Worm (Caenorhabditis elegans): ENCODE results near the gene C25F9.16.

The C25F9.16 gene

ce11 chrV:19428097-19428496, 6.1 kb upstream of the C25F9.16 start:
- TF ChIP-seq unc-62 (GFP tag; optimal IDR thresholded peaks at IDR 0.05): no peak

DNA sequence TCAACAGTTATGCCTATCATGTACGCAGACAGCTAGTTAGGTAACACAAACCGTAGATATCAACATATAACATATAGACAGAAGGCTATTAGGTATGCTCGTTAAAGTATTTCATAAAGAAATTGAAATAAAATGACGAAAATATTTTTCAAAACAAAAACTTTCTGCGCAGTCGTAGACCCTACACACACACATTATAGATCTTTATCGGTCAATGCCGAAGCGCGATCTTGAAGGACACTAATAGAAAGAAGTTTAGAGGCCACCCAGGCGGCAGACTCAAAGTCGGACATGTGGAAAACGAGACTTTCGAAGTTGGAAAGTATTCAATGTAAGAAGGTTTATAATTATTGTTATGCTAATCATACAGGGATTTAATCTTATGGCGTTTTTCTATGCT, 5.3 kb upstream of the C25F9.16 start:
- no peak for TF ChIP-seq unc-62 (GFP tag; optimal IDR thresholded peaks at IDR 0.05)

- TF ChIP-seq unc-62 (GFP tag; optimal IDR thresholded peaks at IDR 0.05): no peak
Measured at ce11 chrV:19429605-19430004, 4.6 kb upstream of the C25F9.16 start.

DNA sequence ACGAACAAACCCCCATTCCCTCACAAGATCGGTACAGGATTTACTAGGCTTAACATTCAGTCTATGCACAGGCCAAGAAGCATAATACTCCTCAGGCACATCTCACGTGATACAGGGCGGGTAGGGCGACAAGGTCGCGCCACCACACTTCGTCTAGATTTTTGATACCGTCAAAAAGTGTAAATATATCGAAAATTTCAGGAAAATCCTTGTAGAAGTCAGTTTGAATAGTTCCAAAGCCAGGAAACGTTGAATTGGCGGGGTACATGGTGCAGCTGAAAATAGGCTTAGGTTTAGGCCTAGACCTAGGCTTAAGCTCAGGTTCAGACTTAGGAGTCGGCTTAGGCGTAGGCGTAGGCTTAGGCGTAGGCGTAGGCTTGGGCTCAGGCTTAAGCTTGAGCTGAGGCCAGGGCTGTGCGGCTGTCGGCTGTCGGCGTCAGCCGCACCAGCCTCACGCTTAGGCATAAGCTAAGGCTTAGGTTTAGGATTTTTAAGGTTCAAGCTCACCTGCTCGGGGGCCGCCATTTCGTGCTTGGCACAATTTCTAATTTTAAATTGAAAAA, 3.8 kb upstream of the C25F9.16 start:
- TF ChIP-seq unc-62 (GFP tag; optimal IDR thresholded peaks at IDR 0.05): no peak

DNA sequence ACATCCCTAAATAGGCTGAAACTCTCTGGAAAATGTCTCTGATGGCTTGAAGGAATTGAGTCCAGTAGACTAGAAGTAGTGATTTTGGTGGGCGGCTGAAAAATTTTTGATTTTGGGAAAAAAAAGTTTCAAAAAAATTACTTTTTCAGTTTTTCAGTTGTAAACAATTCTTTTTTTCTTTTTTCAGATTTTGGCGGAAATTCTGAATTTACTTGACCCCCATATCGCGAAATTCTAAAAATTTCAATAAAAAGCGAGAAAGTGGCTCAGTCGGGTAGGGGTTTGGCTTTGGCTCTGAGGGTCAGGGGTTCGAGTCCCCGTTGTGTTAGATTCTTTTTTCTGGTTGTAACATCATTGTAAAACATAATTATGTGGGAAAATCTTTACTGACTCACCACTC, 3.2 kb upstream of the C25F9.16 start, which contains the start of gene srw-85:
TSS of gene srw-85 (minus strand) at position 101 of the 400 bp plus-strand sequence.
- TF ChIP-seq unc-62 (GFP tag; optimal IDR thresholded peaks at IDR 0.05): no peak

ce11 chrV:19432030-19432429, 2.2 kb upstream of the C25F9.16 start:
- TF ChIP-seq unc-62 (GFP tag; optimal IDR thresholded peaks at IDR 0.05): no peak

DNA sequence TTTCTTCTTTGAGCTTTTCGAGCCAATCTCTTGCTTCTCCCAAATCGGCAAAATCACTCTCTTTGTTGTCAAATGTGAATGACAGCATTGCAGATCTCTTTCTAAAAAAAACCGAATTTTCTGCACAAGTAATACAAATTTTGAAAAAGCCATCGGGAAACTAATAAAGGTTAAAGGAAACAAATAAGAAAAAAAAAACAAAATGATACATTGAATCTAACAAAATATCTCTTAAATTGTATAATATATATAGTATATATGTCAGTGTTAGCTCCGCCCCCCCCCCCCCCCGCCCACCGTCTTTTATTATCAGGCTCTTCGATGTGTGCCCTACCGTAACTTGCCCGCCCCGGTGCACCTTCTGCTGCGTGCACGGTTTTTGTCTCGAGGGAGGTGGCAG, 1.2 kb upstream of the C25F9.16 start, which contains the start of gene C25F9.11:
TSS of gene C25F9.11 (minus strand) at position 101 of the 400 bp plus-strand sequence.
- TF ChIP-seq unc-62 (GFP tag; optimal IDR thresholded peaks at IDR 0.05): no peak

ce11 chrV:19436307-19436706, 2.1 kb downstream of the C25F9.16 start, which contains the start of gene C25F9.14:
TSS of gene C25F9.14 (plus strand) at chrV:19436484.
- TF ChIP-seq unc-62 (GFP tag; optimal IDR thresholded peaks at IDR 0.05): no peak

- TF ChIP-seq unc-62 (GFP tag; optimal IDR thresholded peaks at IDR 0.05): no peak
Measured at ce11 chrV:19443599-19443998, 9.4 kb downstream of the C25F9.16 start.

- TF ChIP-seq unc-62 (GFP tag; optimal IDR thresholded peaks at IDR 0.05): no peak
Measured at ce11 chrV:19445442-19445841, 11.3 kb downstream of the C25F9.16 start, which contains the start of gene M04C3.1. TSS of gene M04C3.1 (minus strand) at chrV:19445605.

DNA sequence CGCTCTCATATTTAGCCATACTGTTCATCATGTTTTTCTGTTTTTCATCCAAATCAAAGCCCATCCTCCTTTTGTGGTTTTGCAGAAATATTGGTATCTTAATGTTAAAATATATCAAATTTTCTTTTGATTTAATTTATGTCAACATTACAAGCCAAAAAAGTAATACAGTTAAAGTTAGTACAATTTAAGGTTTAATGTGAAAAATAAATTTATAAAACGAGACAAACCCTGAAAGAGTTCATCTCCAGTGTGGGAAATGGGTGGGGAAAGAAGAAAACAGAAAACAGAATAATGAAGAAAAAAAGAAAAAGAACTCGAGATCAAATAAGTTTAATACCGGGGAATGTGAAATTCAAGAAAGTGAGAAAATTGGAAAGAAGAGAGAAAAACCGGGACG, 14.6 kb downstream of the C25F9.16 start, which contains the start of gene M04C3.2:
TSS of gene M04C3.2 (minus strand) at position 101 of the 400 bp plus-strand sequence.
- TF ChIP-seq unc-62 (GFP tag; optimal IDR thresholded peaks at IDR 0.05): no peak

DNA sequence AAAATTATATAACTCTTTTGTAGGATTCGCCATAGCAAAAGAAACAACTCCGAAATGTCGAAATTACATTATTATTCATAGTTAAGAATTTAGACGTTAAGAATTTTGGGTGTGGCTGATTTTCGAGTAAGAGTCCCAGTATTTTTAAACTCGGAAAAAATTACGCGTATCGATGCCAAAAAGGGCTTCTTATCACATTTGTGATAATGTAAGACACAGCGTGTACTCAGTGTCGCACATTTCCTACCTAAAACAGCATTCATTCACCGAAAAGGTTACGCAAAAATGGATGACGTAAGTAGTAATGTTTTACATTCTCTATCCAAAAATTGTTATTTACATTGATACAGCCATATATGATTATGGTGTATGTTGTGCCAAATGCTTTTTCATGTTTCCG, 15.4 kb downstream of the C25F9.16 start, which contains the start of gene M04C3.5:
TSS of gene M04C3.5 (plus strand) at position 190 of the 400 bp plus-strand sequence.
- TF ChIP-seq unc-62 (GFP tag; optimal IDR thresholded peaks at IDR 0.05): no peak

DNA sequence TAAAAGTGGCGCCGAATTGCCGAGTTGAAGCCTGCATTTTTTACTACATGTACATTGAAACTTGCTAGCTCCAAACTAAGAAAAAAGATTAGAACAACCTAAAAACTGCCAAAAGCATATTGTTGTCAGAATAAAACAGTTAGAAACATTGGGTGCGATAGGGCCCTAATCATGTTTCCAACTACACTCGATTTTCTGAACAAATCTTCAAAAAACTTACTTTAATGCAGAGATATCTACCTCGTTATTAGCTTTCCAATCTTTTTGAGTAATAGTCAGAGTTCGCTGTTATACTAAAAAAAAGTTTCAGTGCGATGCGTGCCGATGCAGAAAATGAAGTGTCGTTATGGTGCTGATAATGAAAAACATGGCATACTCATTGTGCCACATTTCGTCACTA, 21.5 kb downstream of the C25F9.16 start, which contains the start of the genes Y43F8B.13 and Y43F8B.14:
TSS of gene Y43F8B.13 (plus strand) at position 301 of the 400 bp plus-strand sequence.
TSS of gene Y43F8B.14 (minus strand) at position 322 of the 400 bp plus-strand sequence.
- TF ChIP-seq unc-62 (GFP tag; optimal IDR thresholded peaks at IDR 0.05): no peak

DNA sequence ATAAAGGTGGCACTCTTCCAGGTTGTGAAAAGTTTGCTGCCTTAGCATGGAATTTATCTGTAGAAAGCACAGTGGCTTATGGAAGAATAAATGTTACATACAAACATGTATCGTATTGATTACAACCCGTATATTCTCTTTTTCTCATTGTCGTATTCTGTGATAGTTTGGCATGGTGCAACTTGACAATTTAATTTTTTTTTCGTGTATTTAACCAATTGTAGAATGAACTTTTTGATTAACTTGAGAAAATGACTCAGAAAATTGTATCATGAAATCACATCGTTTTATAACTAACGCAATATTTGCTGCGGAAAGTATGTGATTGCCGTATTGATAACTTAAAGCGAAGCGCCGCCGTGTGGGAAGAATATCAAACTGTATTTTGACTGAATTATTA, 22.9 kb downstream of the C25F9.16 start, which contains the start of gene Y43F8B.24:
TSS of gene Y43F8B.24 (plus strand) at position 301 of the 400 bp plus-strand sequence.
- no peak for TF ChIP-seq unc-62 (GFP tag; optimal IDR thresholded peaks at IDR 0.05)

DNA sequence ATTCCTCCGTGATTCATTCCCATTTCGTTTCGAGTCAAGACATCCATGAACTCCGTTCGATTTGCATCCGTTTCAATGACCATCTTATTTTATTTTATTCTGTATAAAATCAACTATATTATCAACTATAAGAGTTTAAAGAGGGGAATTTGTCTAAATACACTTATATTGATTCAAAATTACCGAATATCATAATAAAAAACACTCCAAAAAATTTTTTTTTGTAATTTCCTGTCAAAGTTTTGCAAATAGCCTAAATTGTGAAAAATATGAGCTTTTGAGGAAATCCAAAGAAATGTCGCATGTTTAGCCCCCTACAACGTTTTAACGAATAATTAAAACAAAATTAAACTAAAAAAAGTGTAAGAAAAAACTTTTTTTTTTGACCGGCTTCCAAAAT, 27.8 kb downstream of the C25F9.16 start, which contains the start of gene Y43F8B.15:
TSS of gene Y43F8B.15 (minus strand) at position 101 of the 400 bp plus-strand sequence.
- TF ChIP-seq unc-62 (GFP tag; optimal IDR thresholded peaks at IDR 0.05): no peak

ce11 chrV:19462612-19463011, 28.4 kb downstream of the C25F9.16 start, which contains the start of gene Y43F8B.25:
TSS of gene Y43F8B.25 (plus strand) at chrV:19462912.
- TF ChIP-seq unc-62 (GFP tag; optimal IDR thresholded peaks at IDR 0.05): no peak

ce11 chrV:19467574-19467973, 33.4 kb downstream of the C25F9.16 start, which contains the start of gene Y43F8B.23:
TSS of gene Y43F8B.23 (minus strand) at chrV:19467648.
- TF ChIP-seq unc-62 (GFP tag; optimal IDR thresholded peaks at IDR 0.05): no peak
